Fruit fly (Drosophila melanogaster): ENCODE results near the gene Obp8a.

Obp8a gene

DNA sequence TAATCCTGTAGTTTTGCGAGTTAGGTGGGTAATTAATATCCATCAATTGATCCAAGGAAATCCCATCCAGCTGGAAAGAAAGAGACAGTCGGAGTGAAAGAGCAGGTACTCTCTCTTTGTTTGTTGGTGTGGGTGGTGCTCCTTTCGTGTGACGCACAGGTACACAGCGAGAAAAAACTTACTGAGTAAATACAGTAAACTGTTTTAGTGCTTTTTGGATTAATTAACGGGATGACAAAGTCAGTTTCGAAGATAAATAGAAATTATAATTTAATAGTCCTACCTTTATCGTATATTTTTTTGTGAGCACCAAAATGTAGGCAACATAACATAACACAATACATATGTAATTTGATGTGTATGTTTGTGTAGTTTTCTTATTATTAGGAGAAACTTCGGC, 33.4 kb downstream of the Obp8a start:
- TF ChIP-seq CG8089 (GFP tag; optimal IDR thresholded peaks at IDR 0.05): no peak
- no peak for TF ChIP-seq cwo (GFP tag; optimal IDR thresholded peaks at IDR 0.05)
- TF ChIP-seq stwl (tag; optimal IDR thresholded peaks at IDR 0.05): no peak
- TF ChIP-seq gt (GFP tag; IDR thresholded peaks at IDR 0.05): no peak
- TF ChIP-seq toy (GFP tag; IDR thresholded peaks at IDR 0.05): no peak
- TF ChIP-seq CG8478 (optimal IDR thresholded peaks at IDR 0.05): no peak
- TF ChIP-seq gce (GFP tag; IDR thresholded peaks at IDR 0.05): no peak
- TF ChIP-seq shn (GFP tag; optimal IDR thresholded peaks at IDR 0.05): no peak
- TF ChIP-seq D19A (tag; optimal IDR thresholded peaks at IDR 0.05): peak; percentile 8
- no peak for TF ChIP-seq CG12236 (GFP tag; optimal IDR thresholded peaks at IDR 0.05)
- no peak for TF ChIP-seq inv (GFP tag; IDR thresholded peaks at IDR 0.05; ENCODE audit: partially characterized antibody)
- no peak for TF ChIP-seq CG9817 (tag; optimal IDR thresholded peaks at IDR 0.05)
- no peak for TF ChIP-seq da (GFP tag; optimal IDR thresholded peaks at IDR 0.05)
- TF ChIP-seq zen2 (GFP tag; IDR thresholded peaks at IDR 0.05; ENCODE audit: partially characterized antibody): no peak
- TF ChIP-seq repo (GFP tag; optimal IDR thresholded peaks at IDR 0.05): no peak
- TF ChIP-seq nerfin-1 (tag; optimal IDR thresholded peaks at IDR 0.05): no peak
- TF ChIP-seq HLH4C (GFP tag; IDR thresholded peaks at IDR 0.05; ENCODE audit: partially characterized antibody): no peak
- TF ChIP-seq MBD-R2 (GFP tag; IDR thresholded peaks at IDR 0.05): no peak; the same call in 1 of the 2 replicates
- no peak for TF ChIP-seq eyg (GFP tag; optimal IDR thresholded peaks at IDR 0.05)
- peak; percentile 21 for TF ChIP-seq tin (GFP tag; optimal IDR thresholded peaks at IDR 0.05)
- TF ChIP-seq Blimp-1 (GFP tag; optimal IDR thresholded peaks at IDR 0.05): peak; percentile 15
- TF ChIP-seq Hr51 (GFP tag; optimal IDR thresholded peaks at IDR 0.05): no peak
- no peak for TF ChIP-seq CG15514 (GFP tag; optimal IDR thresholded peaks at IDR 0.05)
- TF ChIP-seq onecut (GFP tag; IDR thresholded peaks at IDR 0.05): no peak
- no peak for TF ChIP-seq Rfx (GFP tag; IDR thresholded peaks at IDR 0.05)
- TF ChIP-seq so (GFP tag; IDR thresholded peaks at IDR 0.05): no peak
- TF ChIP-seq CG13424 (tag; optimal IDR thresholded peaks at IDR 0.05): peak; percentile 14
- TF ChIP-seq CG15601 (tag; optimal IDR thresholded peaks at IDR 0.05): no peak
- no peak for TF ChIP-seq D19B (GFP tag; optimal IDR thresholded peaks at IDR 0.05)
- TF ChIP-seq CG9876 (GFP tag; optimal IDR thresholded peaks at IDR 0.05): no peak
- TF ChIP-seq cas (GFP tag; IDR thresholded peaks at IDR 0.05): no peak
- peak; percentile 46; the same call in 1 of the 2 replicates for TF ChIP-seq CG17328 (GFP tag; IDR thresholded peaks at IDR 0.05)
- no peak for TF ChIP-seq CG6689 (GFP tag; IDR thresholded peaks at IDR 0.05)
- TF ChIP-seq CG8359 (GFP tag; optimal IDR thresholded peaks at IDR 0.05; ENCODE audit: borderline replicate concordance): no peak
- no peak for TF ChIP-seq ATbp (GFP tag; optimal IDR thresholded peaks at IDR 0.05)
- no peak for TF ChIP-seq h (optimal IDR thresholded peaks at IDR 0.05)
- TF ChIP-seq CG4424 (GFP tag; optimal IDR thresholded peaks at IDR 0.05): peak; percentile 9
- no peak for TF ChIP-seq CG7963 (GFP tag; IDR thresholded peaks at IDR 0.05; ENCODE audit: partially characterized antibody)
- peak; percentile 28 for TF ChIP-seq CG18262 (tag; optimal IDR thresholded peaks at IDR 0.05)
- TF ChIP-seq psq (GFP tag; optimal IDR thresholded peaks at IDR 0.05): no peak
- TF ChIP-seq Mad (GFP tag; optimal IDR thresholded peaks at IDR 0.05): no peak
- TF ChIP-seq Atf-2 (GFP tag; optimal IDR thresholded peaks at IDR 0.05): no peak
- TF ChIP-seq CG3163 (GFP tag; optimal IDR thresholded peaks at IDR 0.05): no peak
- no peak for TF ChIP-seq NC2α (GFP tag; optimal IDR thresholded peaks at IDR 0.05)
- TF ChIP-seq CG15479 (GFP tag; optimal IDR thresholded peaks at IDR 0.05): no peak
- peak; percentile 72 for TF ChIP-seq Ets65A (GFP tag)
- no peak for TF ChIP-seq pita (GFP tag; optimal IDR thresholded peaks at IDR 0.05)
- no peak for TF ChIP-seq CG13287 (GFP tag; IDR thresholded peaks at IDR 0.05; ENCODE audit: partially characterized antibody)
- no peak for TF ChIP-seq Kr (GFP tag; optimal IDR thresholded peaks at IDR 0.05)
- TF ChIP-seq Bdp1 (GFP tag; optimal IDR thresholded peaks at IDR 0.05): no peak
- no peak for TF ChIP-seq CG12299 (tag; optimal IDR thresholded peaks at IDR 0.05)
- peak in 1 of 2 experiments; percentile 46 for TF ChIP-seq bsh (GFP tag; optimal IDR thresholded peaks at IDR 0.05)

Measured in whole organism, embryonic.